Fruit fly (Drosophila melanogaster) whole organism, embryonic: ENCODE measurements around the gene kek6.

Source experiments
- Abd-B ChIP-seq: fragments of 200-800 bp; sonication (Bioruptor generic); optimal IDR thresholded peaks from 2 replicates; lab custom pipeline; 2018; ENCODE audit warnings: missing biosample characterization, mild to moderate bottlenecking, missing genetic modification characterization, moderate library complexity
- Awh ChIP-seq: fragments of 200-800 bp; sonication (Bioruptor generic); IDR thresholded peaks from 2 replicates; pipeline ENCODE4, ENCODE4 v1.3.6; 2022; ENCODE audit warnings: missing biosample characterization, missing genetic modification characterization
- B-H1 ChIP-seq: fragments of 200-800 bp; sonication (Bioruptor generic); IDR thresholded peaks from 3 replicates; pipeline ENCODE4 v1.3.6; 2022; ENCODE audit warnings: missing biosample characterization, missing genetic modification characterization
- BEAF-32 ChIP-seq: fragments of 200-800 bp; sonication (Bioruptor generic); optimal IDR thresholded peaks from 3 replicates; lab custom pipeline; 2017; ENCODE audit warnings: missing biosample characterization, missing genetic modification characterization, mild to moderate bottlenecking, moderate library complexity, missing genetic modification reagents
- CG10209 ChIP-seq: fragments of 200-800 bp; sonication (Bioruptor generic); optimal IDR thresholded peaks from 3 replicates; lab custom pipeline; 2017; ENCODE audit warnings: missing biosample characterization, mild to moderate bottlenecking, missing genetic modification characterization, missing genetic modification reagents
- CG10431 ChIP-seq: fragments of 200-800 bp; sonication (Bioruptor generic); optimal IDR thresholded peaks from 3 replicates; lab custom pipeline; 2018; ENCODE audit warnings: missing biosample characterization, mild to moderate bottlenecking, missing genetic modification characterization
- CG11456 ChIP-seq: fragments of 200-800 bp; sonication (Bioruptor generic); IDR thresholded peaks from 3 replicates; pipeline ENCODE4 v1.3.6; 2022; ENCODE audit warnings: missing biosample characterization, missing genetic modification characterization
- CG11504 ChIP-seq: fragments of 200-800 bp; sonication (Bioruptor generic); optimal IDR thresholded peaks from 3 replicates; lab custom pipeline; 2019; ENCODE audit warnings: missing biosample characterization, mild to moderate bottlenecking, missing genetic modification characterization, moderate library complexity
- CG11723 ChIP-seq: fragments of 200-800 bp; sonication (Bioruptor generic); optimal IDR thresholded peaks from 2 replicates; lab custom pipeline; 2017; ENCODE audit warnings: missing biosample characterization, mild to moderate bottlenecking, missing genetic modification characterization
- CG12299 ChIP-seq: fragments of 200-800 bp; sonication (Bioruptor generic); optimal IDR thresholded peaks from 2 replicates; lab custom pipeline; 2018; ENCODE audit warnings: missing biosample characterization, mild to moderate bottlenecking, missing genetic modification characterization
- CG12769 ChIP-seq: fragments of 200-800 bp; sonication (Bioruptor generic); optimal IDR thresholded peaks from 2 replicates; lab custom pipeline; 2019; ENCODE audit warnings: missing biosample characterization, mild to moderate bottlenecking, missing genetic modification characterization, moderate library complexity
- CG17612 ChIP-seq: fragments of 200-800 bp; sonication (Bioruptor generic); IDR thresholded peaks from 2 replicates; pipeline ENCODE4 v1.3.6; 2022; ENCODE audit warnings: missing biosample characterization, missing genetic modification characterization
- CG30403 ChIP-seq: fragments of 200-800 bp; sonication (Bioruptor generic); optimal IDR thresholded peaks from 3 replicates; lab custom pipeline; 2016; ENCODE audit warnings: missing biosample characterization, missing genetic modification characterization
- CG31388 ChIP-seq: fragments of 200-800 bp; sonication (Bioruptor generic); optimal IDR thresholded peaks from 2 replicates; lab custom pipeline; 2016; ENCODE audit warnings: missing biosample characterization, missing genetic modification characterization
- CG32767 ChIP-seq: fragments of 200-800 bp; sonication (Bioruptor generic); IDR thresholded peaks from 2 replicates; pipeline ENCODE4 v1.3.6; 2022; ENCODE audit warnings: missing biosample characterization, missing genetic modification characterization
- CG3726 ChIP-seq: fragments of 200-800 bp; sonication (Bioruptor generic); IDR thresholded peaks from 3 replicates; pipeline ENCODE4, ENCODE4 v1.3.6; 2022; ENCODE audit warnings: missing biosample characterization, missing genetic modification characterization
- CG6689 ChIP-seq: fragments of 200-800 bp; sonication (Bioruptor generic); IDR thresholded peaks from 2 replicates; pipeline ENCODE4 v1.3.6; 2022; ENCODE audit warnings: missing biosample characterization, missing genetic modification characterization
- CG7357 ChIP-seq: fragments of 200-800 bp; sonication (Bioruptor generic); IDR thresholded peaks from 3 replicates; pipeline ENCODE4 v1.3.6; 2022; ENCODE audit warnings: missing biosample characterization, missing genetic modification characterization
- CG7556 ChIP-seq: fragments of 200-800 bp; sonication (Bioruptor generic); optimal IDR thresholded peaks from 2 replicates; lab custom pipeline; 2017; ENCODE audit warnings: missing biosample characterization, mild to moderate bottlenecking, missing genetic modification characterization
- D19B ChIP-seq: fragments of 200-800 bp; sonication (Bioruptor generic); optimal IDR thresholded peaks from 2 replicates; lab custom pipeline; 2017; ENCODE audit warnings: missing biosample characterization, mild to moderate bottlenecking, missing genetic modification characterization
- E2f1 ChIP-seq: fragments of 200-800 bp; sonication (Bioruptor generic); IDR thresholded peaks from 2 replicates; pipeline ENCODE4 v1.3.6; 2022; ENCODE audit warnings: missing biosample characterization, missing genetic modification characterization
- Fer2 ChIP-seq: fragments of 200-800 bp; sonication (Bioruptor generic); optimal IDR thresholded peaks from 2 replicates; lab custom pipeline; 2018; ENCODE audit warnings: missing biosample characterization, mild to moderate bottlenecking, missing genetic modification characterization, moderate library complexity
- Fer3 ChIP-seq: fragments of 200-800 bp; sonication (Bioruptor generic); optimal IDR thresholded peaks from 2 replicates; lab custom pipeline; 2018; ENCODE audit warnings: missing biosample characterization, mild to moderate bottlenecking, missing genetic modification characterization, moderate library complexity
- Med ChIP-seq: fragments of 200-800 bp; sonication (Bioruptor generic); peaks from one replicate; lab custom pipeline; 2016; ENCODE audit warnings: missing biosample characterization, missing genetic modification characterization, mild to moderate bottlenecking, inconsistent platforms, moderate library complexity
- Mrtf ChIP-seq: fragments of 200-800 bp; sonication (Bioruptor generic); IDR thresholded peaks from 3 replicates; pipeline ENCODE4 v1.3.6; 2022; ENCODE audit warnings: missing biosample characterization, missing genetic modification characterization
- Myb ChIP-seq: fragments of 200-800 bp; sonication (Bioruptor generic); optimal IDR thresholded peaks from 2 replicates; lab custom pipeline; 2016; ENCODE audit warnings: missing biosample characterization, missing genetic modification characterization
- Rx ChIP-seq: fragments of 200-800 bp; sonication (Bioruptor generic); IDR thresholded peaks from 2 replicates; pipeline ENCODE4 v1.3.6; 2022; ENCODE audit warnings: missing biosample characterization, missing genetic modification characterization
- Six4 ChIP-seq: fragments of 200-800 bp; sonication (Bioruptor generic); optimal IDR thresholded peaks from 2 replicates; lab custom pipeline; 2016; ENCODE audit warnings: missing biosample characterization, missing genetic modification characterization
- Tbp ChIP-seq: fragments of >200 bp; optimal IDR thresholded peaks from 2 replicates; lab custom pipeline; 2018; ENCODE audit warnings: missing biosample characterization, missing genetic modification characterization
- abd-A ChIP-seq: fragments of 200-800 bp; sonication (Bioruptor generic); optimal IDR thresholded peaks from 3 replicates; lab custom pipeline; 2019; ENCODE audit warnings: missing biosample characterization, mild to moderate bottlenecking, missing genetic modification characterization, moderate library complexity
- bigmax ChIP-seq: fragments of 200-800 bp; sonication (Bioruptor generic); optimal IDR thresholded peaks from 2 replicates; lab custom pipeline; 2018; ENCODE audit warnings: missing biosample characterization, mild to moderate bottlenecking, missing genetic modification characterization
- bowl ChIP-seq: fragments of 200-800 bp; sonication (Bioruptor generic); IDR thresholded peaks from 2 replicates; pipeline ENCODE4 v1.3.6; 2022; ENCODE audit warnings: missing biosample characterization, missing genetic modification characterization
- chn ChIP-seq: fragments of 200-800 bp; sonication (Bioruptor generic); optimal IDR thresholded peaks from 2 replicates; lab custom pipeline; 2016; ENCODE audit warnings: missing biosample characterization, missing genetic modification characterization
- dpn ChIP-seq, 2 experiments: fragments of 200-800 bp; sonication (Bioruptor generic); optimal IDR thresholded peaks; 3 replicates each; lab custom pipeline; 2016; ENCODE audit warnings: missing biosample characterization in 2 of 2, missing genetic modification characterization in 2 of 2
- emc ChIP-seq: fragments of 200-800 bp; sonication (Bioruptor generic); optimal IDR thresholded peaks from 2 replicates; lab custom pipeline; 2016; ENCODE audit warnings: missing biosample characterization, missing genetic modification characterization
- eve ChIP-seq, 2 experiments: fragments of >200 bp; optimal IDR thresholded peaks; 2 replicates each; lab custom pipeline; 2017; ENCODE audit warnings: missing biosample characterization in 2 of 2, missing genetic modification characterization in 2 of 2
- eyg ChIP-seq: fragments of 200-800 bp; sonication (Bioruptor generic); optimal IDR thresholded peaks from 3 replicates; lab custom pipeline; 2016; ENCODE audit warnings: missing biosample characterization, missing genetic modification characterization
- gcm2 ChIP-seq: fragments of 200-800 bp; sonication (Bioruptor generic); optimal IDR thresholded peaks from 2 replicates; lab custom pipeline; 2016; ENCODE audit warnings: missing biosample characterization, missing genetic modification characterization
- grau ChIP-seq: fragments of 200-800 bp; optimal IDR thresholded peaks from 3 replicates; lab custom pipeline; 2019; ENCODE audit warnings: missing biosample characterization, mild to moderate bottlenecking, missing genetic modification characterization, moderate library complexity
- her ChIP-seq: fragments of 200-800 bp; sonication (Bioruptor generic); optimal IDR thresholded peaks from 2 replicates; lab custom pipeline; 2016; ENCODE audit warnings: missing biosample characterization, missing genetic modification characterization
- ind ChIP-seq: fragments of 200-800 bp; sonication (Bioruptor generic); optimal IDR thresholded peaks from 3 replicates; lab custom pipeline; 2016; ENCODE audit warnings: missing biosample characterization, missing genetic modification characterization
- inv ChIP-seq: fragments of 200-800 bp; sonication (Bioruptor generic); IDR thresholded peaks from 2 replicates; pipeline ENCODE4 v1.3.6; 2022; ENCODE audit warnings: missing biosample characterization, missing genetic modification characterization; ENCODE audit not compliant: partially characterized antibody
- jigr1 ChIP-seq: fragments of 200-800 bp; sonication (Bioruptor generic); IDR thresholded peaks from 3 replicates; pipeline ENCODE4 v1.3.6; 2022; ENCODE audit warnings: missing biosample characterization, missing genetic modification characterization
- lilli ChIP-seq: fragments of 200-800 bp; sonication (Bioruptor generic); optimal IDR thresholded peaks from 3 replicates; lab custom pipeline; 2016; ENCODE audit warnings: missing biosample characterization, missing genetic modification characterization
- peb ChIP-seq: fragments of 200-800 bp; sonication (Bioruptor generic); IDR thresholded peaks from 2 replicates; pipeline ENCODE4 v1.3.6; 2022; ENCODE audit warnings: missing biosample characterization, missing genetic modification characterization
- pho ChIP-seq: fragments of 200-800 bp; sonication (Bioruptor generic); optimal IDR thresholded peaks from 2 replicates; lab custom pipeline; 2016; ENCODE audit warnings: missing biosample characterization, missing genetic modification characterization
- ranshi ChIP-seq: fragments of 200-800 bp; sonication (Bioruptor generic); IDR thresholded peaks from 2 replicates; pipeline ENCODE4 v1.3.6; 2022; ENCODE audit warnings: missing biosample characterization, missing genetic modification characterization
- rib ChIP-seq: fragments of 200-800 bp; sonication (Bioruptor generic); IDR thresholded peaks from 2 replicates; pipeline ENCODE4 v1.3.6; 2022; ENCODE audit warnings: missing biosample characterization, missing genetic modification characterization
- slou ChIP-seq: fragments of 200-800 bp; sonication (Bioruptor generic); optimal IDR thresholded peaks from 3 replicates; lab custom pipeline; 2016; ENCODE audit warnings: missing biosample characterization, missing genetic modification characterization
- slp2 ChIP-seq: fragments of 200-800 bp; sonication (Bioruptor generic); optimal IDR thresholded peaks from 2 replicates; lab custom pipeline; 2016; ENCODE audit warnings: missing biosample characterization, missing genetic modification characterization
- tll ChIP-seq, 2 experiments: fragments of 200-800 bp in 1 of 2; fragments of >200 bp in 1 of 2; sonication (Bioruptor generic) in 1 of 2; optimal IDR thresholded peaks; 2 replicates each; lab custom pipeline; 2017 to 2019; ENCODE audit warnings: missing biosample characterization in 2 of 2, missing genetic modification characterization in 2 of 2, mild to moderate bottlenecking in 1 of 2, moderate library complexity in 1 of 2
- wdn ChIP-seq: fragments of 200-800 bp; sonication (Bioruptor generic); IDR thresholded peaks from 2 replicates; pipeline ENCODE4 v1.3.6; 2022; ENCODE audit warnings: missing biosample characterization, missing genetic modification characterization

The kek6 gene

dm6 chr3R:31636501-31636900 lies 14.6 kb downstream of the kek6 start (continued):
- TF ChIP-seq Med (GFP tag; lab: Kevin White, UChicago), result peak; percentile 82
- TF ChIP-seq inv (GFP tag; lab: Robert Waterston, UW), result no peak
- TF ChIP-seq Fer2 (tag; lab: Kevin White, UChicago), result no peak
- TF ChIP-seq pho (GFP tag; lab: Kevin White, UChicago), result peak; percentile 30
- 0 out of 2 replicates have a peak, but pooled peaks have one; percentile 30 for TF ChIP-seq ranshi (GFP tag; lab: Robert Waterston, UW)
- TF ChIP-seq slou, result no peak
- TF ChIP-seq BEAF-32, result no peak
- TF ChIP-seq chn (GFP tag; lab: Kevin White, UChicago), result peak; percentile 1
- peak; percentile 51 for TF ChIP-seq grau (tag; lab: Kevin White, UChicago)
- TF ChIP-seq bowl (GFP tag; lab: Robert Waterston, UW), result no peak
- TF ChIP-seq lilli (GFP tag; lab: Kevin White, UChicago), result peak; percentile 35
- peak; percentile 12 for TF ChIP-seq CG10209 (GFP tag; lab: Kevin White, UChicago)
- TF ChIP-seq Six4 (GFP tag; lab: Kevin White, UChicago), result no peak
- no peak for TF ChIP-seq Tbp (GFP tag; lab: Kevin White, UChicago)
- TF ChIP-seq B-H1, result no peak
- TF ChIP-seq jigr1 (GFP tag; lab: Robert Waterston, UW), result no peak
- no peak for TF ChIP-seq CG6689 (GFP tag; lab: Robert Waterston, UW)
- TF ChIP-seq her (GFP tag; lab: Kevin White, UChicago), result no peak
- TF ChIP-seq CG17612, result no peak
- no peak for TF ChIP-seq CG31388 (GFP tag; lab: Kevin White, UChicago)
- TF ChIP-seq dpn (GFP tag; optimal IDR thresholded peaks at IDR 0.05; lab: Kevin White, UChicago), result peak; percentile 43 to 44
- no peak for TF ChIP-seq tll (GFP tag; optimal IDR thresholded peaks at IDR 0.05; lab: Kevin White, UChicago)
- no peak for TF ChIP-seq CG30403
- TF ChIP-seq Mrtf (GFP tag; lab: Robert Waterston, UW), result no peak
- TF ChIP-seq peb (GFP tag; lab: Robert Waterston, UW), result no peak
- TF ChIP-seq CG11456, result peak; percentile 59; the same call in 2 of the 3 replicates
- no peak for TF ChIP-seq rib (GFP tag; lab: Robert Waterston, UW)
- no peak for TF ChIP-seq Awh (GFP tag; lab: Robert Waterston, UW)
- TF ChIP-seq slp2 (GFP tag; lab: Kevin White, UChicago), result no peak
- no peak for TF ChIP-seq CG32767 (GFP tag; lab: Robert Waterston, UW)
- no peak for TF ChIP-seq CG12299 (tag; lab: Kevin White, UChicago)
- TF ChIP-seq ind (GFP tag; lab: Kevin White, UChicago), result peak; percentile 45
- TF ChIP-seq eve (GFP tag; optimal IDR thresholded peaks at IDR 0.05; lab: Kevin White, UChicago), result no peak
- no peak for TF ChIP-seq CG11723 (GFP tag; lab: Kevin White, UChicago)
- TF ChIP-seq D19B (GFP tag; lab: Kevin White, UChicago), result peak; percentile 8
- peak; percentile 37 for TF ChIP-seq Fer3 (tag; lab: Kevin White, UChicago)
- TF ChIP-seq CG11504 (tag; lab: Kevin White, UChicago), result peak; percentile 43
- TF ChIP-seq E2f1 (GFP tag; lab: Robert Waterston, UW), result 0 out of 2 replicates have a peak, but pooled peaks have one; percentile 21
- TF ChIP-seq abd-A (tag; lab: Kevin White, UChicago), result no peak
- no peak for TF ChIP-seq wdn
- peak; percentile 39 for TF ChIP-seq CG7556 (GFP tag; lab: Kevin White, UChicago)
- peak; percentile 15 for TF ChIP-seq Myb (GFP tag; lab: Kevin White, UChicago)
- TF ChIP-seq gcm2 (GFP tag; lab: Kevin White, UChicago), result no peak
- no peak for TF ChIP-seq CG7357 (GFP tag; lab: Robert Waterston, UW)
- no peak for TF ChIP-seq emc
- peak; percentile 68 for TF ChIP-seq CG12769 (tag; lab: Kevin White, UChicago)
- peak; percentile 2 for TF ChIP-seq Abd-B (GFP tag; lab: Kevin White, UChicago)
- no peak for TF ChIP-seq bigmax
- no peak for TF ChIP-seq CG10431 (GFP tag; lab: Kevin White, UChicago)
- TF ChIP-seq CG3726 (GFP tag; lab: Robert Waterston, UW), result no peak
- TF ChIP-seq Rx (GFP tag; lab: Robert Waterston, UW), result no peak
- TF ChIP-seq eyg (GFP tag; lab: Kevin White, UChicago), result no peak
